Worm (Caenorhabditis elegans) whole organism, L4 larva: Measurements from ENCODE around the gene gop-2.
A peak's percentile ranks its signal among the peaks of the same experiment; 100 is the strongest.

Source experiments
- T20F7.1 ChIP-seq: fragments of 200-800 bp; sonication (Bioruptor generic); optimal IDR thresholded peaks from 2 replicates; lab custom pipeline; 2018; ENCODE audit warnings: mild to moderate bottlenecking, missing genetic modification characterization, missing compliant biosample characterization
- ZK546.5 ChIP-seq, 2 experiments: sonication (generic microtip); optimal IDR thresholded peaks; 2 replicates each; lab custom pipeline; 2017; ENCODE audit warnings: missing biosample characterization in 2 of 2, missing genetic modification characterization in 2 of 2
- aly-2 ChIP-seq: sonication (generic microtip); optimal IDR thresholded peaks from 2 replicates; lab custom pipeline; 2018; ENCODE audit warnings: missing biosample characterization, missing genetic modification characterization
- attf-4 ChIP-seq: sonication (generic microtip); optimal IDR thresholded peaks from 3 replicates; lab custom pipeline; 2017; ENCODE audit warnings: missing biosample characterization, missing genetic modification characterization
- ceh-28 ChIP-seq: fragments of 150-350 bp; optimal IDR thresholded peaks from 2 replicates; lab custom pipeline; 2014; ENCODE audit warnings: missing biosample characterization, missing genetic modification reagents, missing genetic modification characterization
- ceh-32 ChIP-seq: sonication (generic microtip); optimal IDR thresholded peaks from 2 replicates; lab custom pipeline; 2016; ENCODE audit warnings: mild to moderate bottlenecking, missing genetic modification characterization, missing compliant biosample characterization; ENCODE audit not compliant: poor library complexity
- ceh-44 ChIP-seq: fragments of 200-800 bp; sonication (Bioruptor generic); IDR thresholded peaks from 2 replicates; pipeline ENCODE4 v1.3.6; 2022; ENCODE audit warnings: missing genetic modification reagents, missing genetic modification characterization, missing compliant biosample characterization
- ceh-82 ChIP-seq: sonication (generic microtip); optimal IDR thresholded peaks from 2 replicates; lab custom pipeline; 2017; ENCODE audit warnings: missing biosample characterization, missing genetic modification characterization
- daf-16 ChIP-seq, 3 experiments: sonication (generic microtip); optimal IDR thresholded peaks; 2 replicates each; lab custom pipeline; 2016 to 2017; ENCODE audit warnings: missing genetic modification characterization in 3 of 3, missing genetic modification reagents in 3 of 3, mild to moderate bottlenecking in 2 of 3, missing compliant biosample characterization in 2 of 3, missing biosample characterization in 1 of 3, moderate library complexity in 1 of 3
- daf-8 ChIP-seq: fragments of 200-800 bp; sonication (Bioruptor generic); IDR thresholded peaks from 2 replicates; pipeline ENCODE4 v1.3.6; 2022; ENCODE audit warnings: missing genetic modification characterization, missing compliant biosample characterization
- dmd-6 ChIP-seq: fragments of 200-800 bp; sonication (Bioruptor generic); IDR thresholded peaks from 2 replicates; pipeline ENCODE4 v1.3.6; 2022; ENCODE audit warnings: missing genetic modification reagents, missing genetic modification characterization, missing compliant biosample characterization
- dmd-8 ChIP-seq: fragments of 200-800 bp; sonication (Bioruptor generic); IDR thresholded peaks from 2 replicates; pipeline ENCODE4 v1.3.6; 2022; ENCODE audit warnings: missing genetic modification characterization, missing compliant biosample characterization
- dve-1 ChIP-seq: sonication (generic microtip); optimal IDR thresholded peaks from 2 replicates; lab custom pipeline; 2017; ENCODE audit warnings: antibody characterized with exemption, mild to moderate bottlenecking, missing genetic modification characterization, missing compliant biosample characterization; ENCODE audit not compliant: insufficient read depth
- egl-43 ChIP-seq: fragments of 200-800 bp; sonication (Bioruptor generic); IDR thresholded peaks from 2 replicates; pipeline ENCODE4 v1.3.6; 2022; ENCODE audit warnings: missing genetic modification reagents, missing genetic modification characterization, missing compliant biosample characterization
- fos-1 ChIP-seq: fragments of 150-350 bp; optimal IDR thresholded peaks from 2 replicates; lab custom pipeline; 2014; ENCODE audit warnings: missing biosample characterization, missing genetic modification characterization
- hif-1 ChIP-seq, 2 experiments: sonication (generic microtip); optimal IDR thresholded peaks; 2 replicates each; lab custom pipeline; 2016 to 2017; ENCODE audit warnings: missing compliant biosample characterization in 2 of 2, missing genetic modification characterization in 2 of 2, missing genetic modification reagents in 2 of 2, missing genotype in 2 of 2, mild to moderate bottlenecking in 1 of 2
- hlh-11 ChIP-seq: fragments of 200-800 bp; sonication (Bioruptor generic); optimal IDR thresholded peaks from 2 replicates; lab custom pipeline; 2018; ENCODE audit warnings: mild to moderate bottlenecking, missing genetic modification characterization, missing compliant biosample characterization
- hlh-30 ChIP-seq: sonication (generic microtip); optimal IDR thresholded peaks from 2 replicates; lab custom pipeline; 2017; ENCODE audit warnings: antibody characterized with exemption, mild to moderate bottlenecking, missing genetic modification characterization, missing compliant biosample characterization; ENCODE audit not compliant: insufficient read depth
- lir-3 ChIP-seq: sonication (generic microtip); optimal IDR thresholded peaks from 2 replicates; lab custom pipeline; 2016; ENCODE audit warnings: mild to moderate bottlenecking, missing genetic modification characterization, missing compliant biosample characterization
- madf-9 ChIP-seq: fragments of 200-800 bp; sonication (Bioruptor generic); conservative IDR thresholded peaks from 2 replicates; pipeline ENCODE4 v1.3.6; 2022; ENCODE audit warnings: missing genetic modification reagents, missing genetic modification characterization, missing compliant biosample characterization
- mdl-1 ChIP-seq, 2 experiments: fragments of 150-350 bp in 1 of 2; sonication (generic microtip) in 1 of 2; optimal IDR thresholded peaks; 2 replicates each; lab custom pipeline; 2014 to 2017; ENCODE audit warnings: missing biosample characterization in 2 of 2, missing genetic modification characterization in 2 of 2
- mdt-29 ChIP-seq: fragments of 200-800 bp; sonication (Bioruptor generic); IDR thresholded peaks from 2 replicates; pipeline ENCODE4 v1.3.6; 2022; ENCODE audit warnings: missing genetic modification reagents, missing genetic modification characterization, missing compliant biosample characterization
- mep-1 ChIP-seq: fragments of 150-350 bp; sonication (generic microtip); optimal IDR thresholded peaks from 3 replicates; lab custom pipeline; 2014; ENCODE audit warnings: missing biosample characterization, missing genetic modification characterization
- mes-2 ChIP-seq: sonication (generic microtip); optimal IDR thresholded peaks from 2 replicates; lab custom pipeline; 2016; ENCODE audit warnings: missing genotype, mild to moderate bottlenecking, missing genetic modification characterization, missing compliant biosample characterization; ENCODE audit not compliant: poor library complexity, severe bottlenecking
- nhr-102 ChIP-seq: sonication (generic microtip); optimal IDR thresholded peaks from 2 replicates; lab custom pipeline; 2016; ENCODE audit warnings: mild to moderate bottlenecking, missing genetic modification characterization, moderate library complexity, missing compliant biosample characterization
- nhr-11 ChIP-seq: fragments of 150-350 bp; optimal IDR thresholded peaks from 2 replicates; lab custom pipeline; 2014; ENCODE audit warnings: missing biosample characterization, missing genetic modification characterization
- nhr-111 ChIP-seq: fragments of 200-800 bp; sonication (Bioruptor generic); optimal IDR thresholded peaks from 2 replicates; lab custom pipeline; 2018; ENCODE audit warnings: mild to moderate bottlenecking, missing genetic modification characterization, missing compliant biosample characterization
- nhr-28 ChIP-seq: fragments of 150-350 bp; optimal IDR thresholded peaks from 2 replicates; lab custom pipeline; 2014; ENCODE audit warnings: missing biosample characterization, missing genetic modification characterization
- nhr-41 ChIP-seq: fragments of 200-800 bp; sonication (Bioruptor generic); IDR thresholded peaks from 2 replicates; pipeline ENCODE4 v1.3.6; 2022; ENCODE audit warnings: missing genetic modification reagents, missing genetic modification characterization, missing compliant biosample characterization
- nhr-48 ChIP-seq: sonication (generic microtip); optimal IDR thresholded peaks from 2 replicates; lab custom pipeline; 2016; ENCODE audit warnings: mild to moderate bottlenecking, missing genetic modification characterization, missing compliant biosample characterization
- nhr-77 ChIP-seq: fragments of 150-350 bp; optimal IDR thresholded peaks from 2 replicates; lab custom pipeline; 2014; ENCODE audit warnings: missing biosample characterization, missing genetic modification characterization
- php-3 ChIP-seq: fragments of 200-800 bp; sonication (Bioruptor generic); IDR thresholded peaks from 2 replicates; pipeline ENCODE4 v1.3.6; 2022; ENCODE audit warnings: missing genetic modification reagents, missing genetic modification characterization, missing compliant biosample characterization
- pqm-1 ChIP-seq: sonication (generic microtip); optimal IDR thresholded peaks from 2 replicates; lab custom pipeline; 2017; ENCODE audit warnings: missing biosample characterization, missing genetic modification characterization
- rbr-2 ChIP-seq: sonication (generic microtip); optimal IDR thresholded peaks from 2 replicates; lab custom pipeline; 2016; ENCODE audit warnings: missing genotype, missing genetic modification characterization, missing compliant biosample characterization
- saeg-2 ChIP-seq: fragments of 200-800 bp; sonication (Bioruptor generic); IDR thresholded peaks from 2 replicates; pipeline ENCODE4 v1.3.6; 2022; ENCODE audit warnings: missing genetic modification reagents, missing genetic modification characterization, missing compliant biosample characterization
- sdz-12 ChIP-seq: fragments of 200-800 bp; sonication (Bioruptor generic); optimal IDR thresholded peaks from 2 replicates; lab custom pipeline; 2018; ENCODE audit warnings: mild to moderate bottlenecking, missing genetic modification characterization, missing compliant biosample characterization
- skn-1 ChIP-seq: fragments of 150-350 bp; optimal IDR thresholded peaks from 2 replicates; lab custom pipeline; 2014; ENCODE audit warnings: missing biosample characterization, missing genetic modification characterization
- snpc-1.2 ChIP-seq: fragments of 200-800 bp; sonication (Bioruptor generic); IDR thresholded peaks from 2 replicates; pipeline ENCODE4 v1.3.6; 2022; ENCODE audit warnings: missing genetic modification reagents, missing genetic modification characterization, missing compliant biosample characterization
- snpc-4 ChIP-seq: fragments of 150-350 bp; optimal IDR thresholded peaks from 2 replicates; lab custom pipeline; 2014; ENCODE audit warnings: missing biosample characterization, missing genetic modification characterization
- unc-62 ChIP-seq, 3 experiments: fragments of 150-350 bp in 1 of 3; sonication (generic microtip); optimal IDR thresholded peaks in 2 of 3; peaks in 1 of 3; 1 replicate in 1 of 3; 2 replicates in 2 of 3; lab custom pipeline; 2014 to 2017; ENCODE audit warnings: missing biosample characterization in 3 of 3, missing genetic modification characterization in 3 of 3, missing genetic modification reagents in 3 of 3, missing genotype in 1 of 3
- vab-7 ChIP-seq: fragments of 200-800 bp; sonication (Bioruptor generic); IDR thresholded peaks from 2 replicates; pipeline ENCODE4 v1.3.6; 2022; ENCODE audit warnings: missing genetic modification reagents, missing genetic modification characterization, missing compliant biosample characterization
- zag-1 ChIP-seq: fragments of 150-350 bp; optimal IDR thresholded peaks from 2 replicates; lab custom pipeline; 2014; ENCODE audit warnings: missing biosample characterization, missing genetic modification characterization
- zfp-3 ChIP-seq: fragments of 200-800 bp; sonication (Bioruptor generic); conservative IDR thresholded peaks from 2 replicates; pipeline ENCODE4 v1.3.6; 2022; ENCODE audit warnings: missing genetic modification reagents, missing genetic modification characterization, missing compliant biosample characterization
- ztf-7 ChIP-seq: fragments of 150-350 bp; optimal IDR thresholded peaks from 2 replicates; lab custom pipeline; 2014; ENCODE audit warnings: missing biosample characterization, missing genetic modification characterization

gop-2 gene

ce11 chrIII:5264813-5265212, 6.0 kb downstream of the gop-2 start, which contains the start of gene gro-1:
Gene gro-1 (plus strand): TSS chrIII:5265113.
- TF ChIP-seq unc-62 (GFP tag; optimal IDR thresholded peaks at IDR 0.05 in 1 of 2; lab: Kevin White, UChicago), result peak in 1 of 2 experiments; percentile 17
- no peak for TF ChIP-seq unc-62 (tag; optimal IDR thresholded peaks at IDR 0.05; lab: Kevin White, UChicago)
- TF ChIP-seq hlh-11 (tag; lab: Kevin White, UChicago), result no peak

ce11 chrIII:5267217-5267906, 8.5 kb downstream of the gop-2 start, which contains the start of gene ZC395.5:
Gene ZC395.5 (plus strand): TSS chrIII:5267848.
- TF ChIP-seq dve-1 (peak; percentile 81), nhr-28 (peak; percentile 12), T20F7.1 (GFP tag; lab: Kevin White, UChicago) (peak; percentile 10), daf-16 (GFP tag; optimal IDR thresholded peaks at IDR 0.05; lab: Kevin White, UChicago) (no peak), daf-16 (tag; optimal IDR thresholded peaks at IDR 0.05; lab: Kevin White, UChicago) (peak; percentile 96), mdl-1 (tag; optimal IDR thresholded peaks at IDR 0.05; lab: Kevin White, UChicago) (peak in 1 of 2 experiments; percentile 27), fos-1 (tag; lab: Kevin White, UChicago) (no peak), unc-62 (GFP tag; optimal IDR thresholded peaks at IDR 0.05 in 1 of 2; lab: Kevin White, UChicago) (peak in 1 of 2 experiments; percentile 86), unc-62 (tag; optimal IDR thresholded peaks at IDR 0.05; lab: Kevin White, UChicago) (no peak), aly-2 (no peak), hlh-11 (tag; lab: Kevin White, UChicago) (peak; percentile 23), php-3 (GFP tag; lab: Robert Waterston, UW) (0 out of 2 replicates have a peak, but pooled peaks have one; percentile 44), saeg-2 (no peak), pqm-1 (tag; lab: Kevin White, UChicago) (peak; percentile 54), ztf-7 (tag; lab: Kevin White, UChicago) (no peak), snpc-4 (no peak), ZK546.5 (tag; optimal IDR thresholded peaks at IDR 0.05; lab: Kevin White, UChicago) (no peak), madf-9 (GFP tag; lab: Robert Waterston, UW) (no peak), ceh-82 (tag; lab: Kevin White, UChicago) (no peak), dmd-6 (GFP tag; lab: Robert Waterston, UW) (no peak; the same call in 1 of the 2 replicates)

ce11 chrIII:5268486-5268885, 9.7 kb downstream of the gop-2 start:
- TF ChIP-seq daf-16 (GFP tag; optimal IDR thresholded peaks at IDR 0.05; lab: Kevin White, UChicago) (no peak), daf-16 (tag; optimal IDR thresholded peaks at IDR 0.05; lab: Kevin White, UChicago) (peak; percentile 64), nhr-28 (no peak), mep-1 (tag; lab: Kevin White, UChicago) (peak; percentile 38), nhr-77 (tag; lab: Kevin White, UChicago) (peak; percentile 83), hif-1 (tag; optimal IDR thresholded peaks at IDR 0.05; lab: Kevin White, UChicago) (no peak), nhr-41 (no peak), mdt-29 (GFP tag; lab: Robert Waterston, UW) (no peak), snpc-1.2 (GFP tag; lab: Robert Waterston, UW) (no peak), nhr-111 (GFP tag; lab: Kevin White, UChicago) (no peak), dve-1 (peak; percentile 62), egl-43 (no peak), nhr-11 (tag; lab: Kevin White, UChicago) (no peak), mes-2 (tag; lab: Kevin White, UChicago) (no peak), lir-3 (tag; lab: Kevin White, UChicago) (no peak), nhr-102 (no peak), ceh-32 (tag; lab: Kevin White, UChicago) (no peak), ceh-44 (GFP tag; lab: Robert Waterston, UW) (no peak)

- TF ChIP-seq dmd-8 (GFP tag; lab: Robert Waterston, UW) (no peak), hlh-30 (tag; lab: Kevin White, UChicago) (no peak), daf-8 (GFP tag; lab: Robert Waterston, UW) (no peak), zag-1 (tag; lab: Kevin White, UChicago) (no peak), skn-1 (no peak), aly-2 (no peak), attf-4 (tag; lab: Kevin White, UChicago) (no peak), ceh-28 (tag; lab: Kevin White, UChicago) (no peak), zfp-3 (GFP tag; lab: Robert Waterston, UW) (no peak), mep-1 (tag; lab: Kevin White, UChicago) (no peak), nhr-102 (no peak), rbr-2 (no peak), vab-7 (GFP tag; lab: Robert Waterston, UW) (no peak), nhr-48 (tag; lab: Kevin White, UChicago) (no peak), sdz-12 (GFP tag; lab: Kevin White, UChicago) (no peak)
Observed at ce11 chrIII:5269814-5270213, 11.0 kb downstream of the gop-2 start, which contains the start of gene ZC395.4. Gene ZC395.4 (plus strand): TSS chrIII:5270114.
